Worm (Caenorhabditis elegans) whole organism, L1 larva: ENCODE results near the gene C56E6.4.

ENCODE experiments used
- nhr-11 ChIP-seq: fragments of 150-350 bp; optimal IDR thresholded peaks from 2 replicates; lab custom pipeline; 2014; ENCODE audit warnings: missing biosample characterization, missing genetic modification characterization
- nhr-77 ChIP-seq: fragments of 150-350 bp; optimal IDR thresholded peaks from 2 replicates; lab custom pipeline; 2014; ENCODE audit warnings: missing biosample characterization, missing genetic modification characterization
- pag-3 ChIP-seq: sonication (generic microtip); optimal IDR thresholded peaks from 2 replicates; lab custom pipeline; 2017; ENCODE audit warnings: missing genetic modification characterization, mild to moderate bottlenecking, missing compliant biosample characterization, antibody characterized with exemption, borderline replicate concordance; ENCODE audit not compliant: insufficient read depth
- ztf-4 ChIP-seq: fragments of 150-350 bp; optimal IDR thresholded peaks from 2 replicates; lab custom pipeline; 2014; ENCODE audit warnings: missing biosample characterization, missing genetic modification characterization

DNA sequence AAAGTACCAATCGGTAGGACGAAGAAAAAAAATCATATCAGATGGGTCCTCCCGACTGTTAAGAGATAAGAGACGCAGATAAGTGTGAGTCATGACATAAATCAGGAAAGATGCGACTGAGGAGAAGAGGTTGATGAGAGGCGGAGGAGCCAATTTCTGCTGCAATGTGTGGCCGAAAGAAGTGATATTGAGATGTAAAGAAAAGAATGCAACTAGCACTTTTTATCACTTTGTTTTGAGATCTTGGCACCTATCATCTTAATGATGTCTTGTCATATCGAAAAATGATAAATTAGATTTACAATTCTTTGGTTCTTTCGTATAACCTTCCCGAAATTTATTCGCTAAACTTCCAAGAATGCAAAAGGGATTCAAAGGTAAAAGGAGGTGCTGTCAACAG is 46.4 kb downstream of the C56E6.4 start, which contains the start of gene del-10:
- TF ChIP-seq pag-3: no peak
- TF ChIP-seq ztf-4 (tag; lab: Kevin White, UChicago): no peak
- TF ChIP-seq nhr-11 (tag; lab: Kevin White, UChicago): no peak
- no peak for TF ChIP-seq nhr-77
